Worm (Caenorhabditis elegans): ENCODE data around the gene pqn-74.

- no peak for TF ChIP-seq mdl-1 (tag; optimal IDR thresholded peaks at IDR 0.05)
- TF ChIP-seq lin-35 (GFP tag; optimal IDR thresholded peaks at IDR 0.05) = no peak
- no peak for TF ChIP-seq C04F5.9 (tag; optimal IDR thresholded peaks at IDR 0.05)
- TF ChIP-seq zip-4 (GFP tag; optimal IDR thresholded peaks at IDR 0.05) = no peak
- no peak for TF ChIP-seq ceh-82 (tag; optimal IDR thresholded peaks at IDR 0.05)
- no peak for TF ChIP-seq egl-27 (tag; optimal IDR thresholded peaks at IDR 0.05)
- no peak for TF ChIP-seq unc-30 (tag; optimal IDR thresholded peaks at IDR 0.05)
- TF ChIP-seq pqm-1 (tag; optimal IDR thresholded peaks at IDR 0.05) = no peak
- TF ChIP-seq ztf-11 (tag; optimal IDR thresholded peaks at IDR 0.05) = no peak
- TF ChIP-seq unc-130 (tag; optimal IDR thresholded peaks at IDR 0.05) = no peak
- TF ChIP-seq nhr-19 (GFP tag; conservative IDR thresholded peaks at IDR 0.05) = no peak
- no peak for TF ChIP-seq pax-3 (tag; optimal IDR thresholded peaks at IDR 0.05)
- TF ChIP-seq snpc-4 (tag; optimal IDR thresholded peaks at IDR 0.05) = no peak
- no peak for TF ChIP-seq blmp-1 (tag; optimal IDR thresholded peaks at IDR 0.05)
These were observed 26.4 kb downstream of the pqn-74 start for ce11 chrIV:13304786-13305185.

Measured in whole organism, L1 larva.